Worm (Caenorhabditis elegans) whole organism, L1 larva: Measurements from ENCODE around the gene F21F8.5.

Experiments used
- C04F5.9 ChIP-seq: sonication (generic microtip); optimal IDR thresholded peaks from 2 replicates; lab custom pipeline; 2016; ENCODE audit warnings: missing genetic modification characterization, missing compliant biosample characterization
- C16A3.4 ChIP-seq: fragments of 150-350 bp; optimal IDR thresholded peaks from 2 replicates; lab custom pipeline; 2014; ENCODE audit warnings: missing biosample characterization, missing genetic modification characterization
- C34B4.2 ChIP-seq: sonication (generic microtip); optimal IDR thresholded peaks from 2 replicates; lab custom pipeline; 2017; ENCODE audit warnings: mild to moderate bottlenecking, missing genetic modification characterization, missing compliant biosample characterization
- F16B12.6 ChIP-seq: fragments of 150-350 bp; optimal IDR thresholded peaks from 2 replicates; lab custom pipeline; 2014; ENCODE audit warnings: missing biosample characterization, missing genetic modification characterization
- ceh-63 ChIP-seq: fragments of 200-800 bp; sonication (Bioruptor generic); optimal IDR thresholded peaks from 2 replicates; lab custom pipeline; 2018; ENCODE audit warnings: mild to moderate bottlenecking, missing genetic modification characterization, missing compliant biosample characterization
- ceh-8 ChIP-seq: fragments of 200-800 bp; sonication (Bioruptor generic); optimal IDR thresholded peaks from 2 replicates; lab custom pipeline; 2018; ENCODE audit warnings: mild to moderate bottlenecking, missing genetic modification characterization, moderate library complexity, missing compliant biosample characterization
- ceh-82 ChIP-seq, 3 experiments: fragments of 150-350 bp in 1 of 3; sonication (generic microtip) in 2 of 3; optimal IDR thresholded peaks; 2 replicates each; lab custom pipeline; 2014 to 2017; ENCODE audit warnings: missing biosample characterization in 3 of 3, missing genetic modification characterization in 3 of 3
- ceh-88 ChIP-seq: fragments of 200-800 bp; sonication (Bioruptor generic); IDR thresholded peaks from 2 replicates; pipeline ENCODE4 v1.3.6; 2022; ENCODE audit warnings: missing genetic modification characterization, missing compliant biosample characterization
- dsc-1 ChIP-seq: sonication (generic microtip); optimal IDR thresholded peaks from 2 replicates; lab custom pipeline; 2016; ENCODE audit warnings: mild to moderate bottlenecking, missing genetic modification characterization, missing compliant biosample characterization
- efl-1 ChIP-seq, 4 experiments: fragments of 150-350 bp; optimal IDR thresholded peaks in 3 of 4; peaks in 1 of 4; 1 replicate in 1 of 4; 2 replicates in 3 of 4; lab custom pipeline; 2014; ENCODE audit warnings: missing biosample characterization in 2 of 4, missing genetic modification characterization in 2 of 4, missing genetic modification reagents in 2 of 4
- egl-27 ChIP-seq, 2 experiments: fragments of 150-350 bp in 1 of 2; sonication (generic microtip); optimal IDR thresholded peaks; 3 replicates each; lab custom pipeline; 2017 to 2018; ENCODE audit warnings: missing biosample characterization in 2 of 2, missing genetic modification characterization in 2 of 2, missing genetic modification reagents in 2 of 2
- elt-2 ChIP-seq: sonication (generic microtip); optimal IDR thresholded peaks from 2 replicates; lab custom pipeline; 2016; ENCODE audit warnings: missing genetic modification characterization, mild to moderate bottlenecking, inconsistent platforms, missing compliant biosample characterization, missing genetic modification reagents
- elt-3 ChIP-seq, 6 experiments: fragments of 150-350 bp in 1 of 6; sonication (generic microtip); optimal IDR thresholded peaks; 2 replicates each; lab custom pipeline; 2017 to 2018; ENCODE audit warnings: missing biosample characterization in 6 of 6, missing genetic modification characterization in 6 of 6, inconsistent platforms in 1 of 6
- fkh-4 ChIP-seq: sonication (generic microtip); optimal IDR thresholded peaks from 2 replicates; lab custom pipeline; 2016; ENCODE audit warnings: missing compliant biosample characterization, missing genetic modification characterization, borderline replicate concordance
- fkh-8 ChIP-seq: sonication (generic microtip); optimal IDR thresholded peaks from 2 replicates; lab custom pipeline; 2016; ENCODE audit warnings: mild to moderate bottlenecking, missing genetic modification characterization, missing compliant biosample characterization
- grh-1 ChIP-seq: fragments of 200-800 bp; sonication (Bioruptor generic); IDR thresholded peaks from 2 replicates; pipeline ENCODE4 v1.3.6; 2022; ENCODE audit warnings: missing genetic modification reagents, missing genetic modification characterization, missing compliant biosample characterization
- hlh-17 ChIP-seq: fragments of 200-800 bp; sonication (Bioruptor generic); optimal IDR thresholded peaks from 2 replicates; lab custom pipeline; 2018; ENCODE audit warnings: missing genetic modification characterization, mild to moderate bottlenecking, missing compliant biosample characterization, moderate library complexity, borderline replicate concordance
- hlh-4 ChIP-seq: sonication (generic microtip); optimal IDR thresholded peaks from 2 replicates; lab custom pipeline; 2016; ENCODE audit warnings: mild to moderate bottlenecking, missing genetic modification characterization, missing compliant biosample characterization
- hpl-2 ChIP-seq: fragments of 150-350 bp; optimal IDR thresholded peaks from 2 replicates; lab custom pipeline; 2014; ENCODE audit warnings: missing biosample characterization, missing genetic modification reagents, missing genetic modification characterization
- irx-1 ChIP-seq: sonication (generic microtip); optimal IDR thresholded peaks from 2 replicates; lab custom pipeline; 2016; ENCODE audit warnings: missing genetic modification characterization, missing compliant biosample characterization
- isw-1 ChIP-seq: fragments of 200-800 bp; sonication (Bioruptor generic); IDR thresholded peaks from 2 replicates; pipeline ENCODE4 v1.3.6; 2022; ENCODE audit warnings: missing genetic modification characterization, missing compliant biosample characterization
- lin-13 ChIP-seq: fragments of 150-350 bp; optimal IDR thresholded peaks from 2 replicates; lab custom pipeline; 2014; ENCODE audit warnings: missing biosample characterization, missing genetic modification reagents, missing genetic modification characterization
- lin-15B ChIP-seq: fragments of 150-350 bp; sonication (generic microtip); optimal IDR thresholded peaks from 3 replicates; lab custom pipeline; 2014; ENCODE audit warnings: missing biosample characterization, missing genetic modification characterization
- lir-3 ChIP-seq: sonication (generic microtip); optimal IDR thresholded peaks from 2 replicates; lab custom pipeline; 2016; ENCODE audit warnings: mild to moderate bottlenecking, missing genetic modification characterization, moderate library complexity, missing compliant biosample characterization; ENCODE audit not compliant: poor library complexity
- lsy-2 ChIP-seq, 2 experiments: fragments of 150-350 bp; optimal IDR thresholded peaks; 2 replicates each; lab custom pipeline; 2014; ENCODE audit warnings: missing biosample characterization in 2 of 2, missing genetic modification characterization in 2 of 2
- mab-9 ChIP-seq: fragments of 200-800 bp; sonication (Bioruptor generic); IDR thresholded peaks from 2 replicates; pipeline ENCODE4 v1.3.6; 2022; ENCODE audit warnings: missing genetic modification reagents, missing genetic modification characterization, missing compliant biosample characterization
- mef-2 ChIP-seq: fragments of 150-350 bp; optimal IDR thresholded peaks from 2 replicates; lab custom pipeline; 2014; ENCODE audit warnings: missing biosample characterization, missing genetic modification characterization
- nhr-11 ChIP-seq: fragments of 150-350 bp; optimal IDR thresholded peaks from 2 replicates; lab custom pipeline; 2014; ENCODE audit warnings: missing biosample characterization, missing genetic modification characterization
- nhr-19 ChIP-seq: fragments of 200-800 bp; sonication (Bioruptor generic); conservative IDR thresholded peaks from 2 replicates; pipeline ENCODE4 v1.3.6; 2022; ENCODE audit warnings: missing genetic modification characterization, missing compliant biosample characterization
- nhr-20 ChIP-seq: sonication (generic microtip); optimal IDR thresholded peaks from 2 replicates; lab custom pipeline; 2016; ENCODE audit warnings: mild to moderate bottlenecking, missing genetic modification characterization, missing compliant biosample characterization
- nhr-71 ChIP-seq: sonication (generic microtip); optimal IDR thresholded peaks from 2 replicates; lab custom pipeline; 2016; ENCODE audit warnings: mild to moderate bottlenecking, missing genetic modification characterization, moderate library complexity, missing compliant biosample characterization
- nhr-76 ChIP-seq: sonication (generic microtip); optimal IDR thresholded peaks from 2 replicates; lab custom pipeline; 2017; ENCODE audit warnings: missing biosample characterization, missing genetic modification characterization
- nhr-77 ChIP-seq: fragments of 150-350 bp; optimal IDR thresholded peaks from 2 replicates; lab custom pipeline; 2014; ENCODE audit warnings: missing biosample characterization, missing genetic modification characterization
- nhr-84 ChIP-seq: sonication (generic microtip); optimal IDR thresholded peaks from 2 replicates; lab custom pipeline; 2017; ENCODE audit warnings: missing biosample characterization, missing genetic modification characterization
- nhr-85 ChIP-seq: sonication (generic microtip); peaks from one replicate; lab custom pipeline; 2016; ENCODE audit warnings: missing genetic modification characterization, inconsistent platforms, missing compliant biosample characterization
- pag-3 ChIP-seq: sonication (generic microtip); optimal IDR thresholded peaks from 2 replicates; lab custom pipeline; 2017; ENCODE audit warnings: missing genetic modification characterization, mild to moderate bottlenecking, missing compliant biosample characterization, antibody characterized with exemption, borderline replicate concordance; ENCODE audit not compliant: insufficient read depth
- pqm-1 ChIP-seq: sonication (generic microtip); optimal IDR thresholded peaks from 3 replicates; lab custom pipeline; 2017; ENCODE audit warnings: missing biosample characterization, missing genetic modification characterization
- snpc-4 ChIP-seq: fragments of 150-350 bp; optimal IDR thresholded peaks from 2 replicates; lab custom pipeline; 2014; ENCODE audit warnings: missing biosample characterization, missing genetic modification characterization
- snu-23 ChIP-seq: sonication (generic microtip); optimal IDR thresholded peaks from 2 replicates; lab custom pipeline; 2016; ENCODE audit warnings: missing genetic modification characterization, missing compliant biosample characterization
- sox-4 ChIP-seq: sonication (generic microtip); optimal IDR thresholded peaks from 2 replicates; lab custom pipeline; 2016; ENCODE audit warnings: missing genetic modification characterization, missing compliant biosample characterization
- sptf-1 ChIP-seq: fragments of 150-350 bp; optimal IDR thresholded peaks from 2 replicates; lab custom pipeline; 2014; ENCODE audit warnings: missing biosample characterization, missing genetic modification characterization
- swsn-7 ChIP-seq: sonication (generic microtip); optimal IDR thresholded peaks from 2 replicates; lab custom pipeline; 2016; ENCODE audit warnings: missing genetic modification characterization, missing compliant biosample characterization
- unc-130 ChIP-seq: fragments of 150-350 bp; optimal IDR thresholded peaks from 2 replicates; lab custom pipeline; 2017; ENCODE audit warnings: missing biosample characterization, missing genetic modification characterization, inconsistent platforms
- unc-62 ChIP-seq: fragments of 150-350 bp; optimal IDR thresholded peaks from 2 replicates; lab custom pipeline; 2014; ENCODE audit warnings: missing biosample characterization, missing genetic modification reagents, missing genetic modification characterization
- unc-86 ChIP-seq: sonication (generic microtip); optimal IDR thresholded peaks from 2 replicates; lab custom pipeline; 2016; ENCODE audit warnings: missing genetic modification characterization, missing compliant biosample characterization
- unc-98 ChIP-seq: fragments of 200-800 bp; sonication (Bioruptor generic); IDR thresholded peaks from 2 replicates; pipeline ENCODE4 v1.3.6; 2022; ENCODE audit warnings: missing genetic modification characterization, missing compliant biosample characterization
- xbp-1 ChIP-seq: sonication (generic microtip); optimal IDR thresholded peaks from 2 replicates; lab custom pipeline; 2016; ENCODE audit warnings: missing genetic modification characterization, missing compliant biosample characterization
- zag-1 ChIP-seq: fragments of 150-350 bp; optimal IDR thresholded peaks from 2 replicates; lab custom pipeline; 2014; ENCODE audit warnings: missing biosample characterization, missing genetic modification characterization
- ztf-11 ChIP-seq, 2 experiments: sonication (generic microtip); optimal IDR thresholded peaks; 2 replicates each; lab custom pipeline; 2016 to 2017; ENCODE audit warnings: missing genetic modification characterization in 2 of 2, missing biosample characterization in 1 of 2, missing compliant biosample characterization in 1 of 2

Gene F21F8.5

DNA sequence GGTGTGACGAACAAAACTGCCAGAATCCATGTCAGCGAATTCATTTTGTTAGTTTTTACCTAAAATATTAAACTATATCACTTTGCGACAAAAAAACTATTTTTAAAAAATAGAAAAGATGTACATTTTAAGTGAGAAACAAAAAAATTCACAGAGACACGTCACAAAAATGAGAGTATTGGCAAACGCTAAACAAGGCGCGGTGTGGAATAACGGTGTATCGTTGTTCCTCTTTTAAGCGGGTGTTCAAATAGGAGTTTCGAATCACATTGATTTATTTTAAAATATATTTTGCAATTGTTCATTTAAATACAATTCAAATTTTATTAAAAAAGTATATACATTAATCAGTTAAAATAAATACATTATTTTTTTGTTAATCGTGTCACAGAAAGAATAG, 36.4 kb upstream of the F21F8.5 start, which contains the start of gene sel-9 (continued):
- peak; percentile 19 to 38 (median 26) for TF ChIP-seq ceh-82 (tag; optimal IDR thresholded peaks at IDR 0.05; lab: Kevin White, UChicago)
- TF ChIP-seq grh-1 (GFP tag; lab: Robert Waterston, UW): no peak
- TF ChIP-seq elt-2 (tag; lab: Kevin White, UChicago): peak; percentile 9
- TF ChIP-seq unc-98 (GFP tag; lab: Robert Waterston, UW): no peak
- TF ChIP-seq isw-1 (GFP tag; lab: Robert Waterston, UW): peak; percentile 25; the same call in 1 of the 2 replicates
- TF ChIP-seq nhr-85 (tag; lab: Kevin White, UChicago): no peak
- no peak for TF ChIP-seq ceh-8 (GFP tag; lab: Kevin White, UChicago)
- TF ChIP-seq hpl-2 (GFP tag; lab: Kevin White, UChicago): no peak
- peak; percentile 79 for TF ChIP-seq xbp-1 (tag; lab: Kevin White, UChicago)
- TF ChIP-seq lsy-2 (tag; optimal IDR thresholded peaks at IDR 0.05; lab: Kevin White, UChicago): peak; percentile 55 to 69
- TF ChIP-seq mab-9 (GFP tag; lab: Robert Waterston, UW): no peak
- TF ChIP-seq sox-4 (tag; lab: Kevin White, UChicago): no peak
- TF ChIP-seq C16A3.4: peak; percentile 76
- TF ChIP-seq hlh-4 (tag; lab: Kevin White, UChicago): no peak
- no peak for TF ChIP-seq zag-1 (tag; lab: Kevin White, UChicago)
- no peak for TF ChIP-seq egl-27 (tag; optimal IDR thresholded peaks at IDR 0.05; lab: Kevin White, UChicago)
- TF ChIP-seq mef-2 (tag; lab: Kevin White, UChicago): no peak
- no peak for TF ChIP-seq irx-1 (tag; lab: Kevin White, UChicago)
- TF ChIP-seq nhr-19: peak; percentile 54
- no peak for TF ChIP-seq hlh-17
- TF ChIP-seq C04F5.9 (tag; lab: Kevin White, UChicago): no peak
- no peak for TF ChIP-seq unc-130 (tag; lab: Kevin White, UChicago)
- TF ChIP-seq swsn-7 (tag; lab: Kevin White, UChicago): peak; percentile 56
- peak; percentile 60 for TF ChIP-seq snu-23 (GFP tag; lab: Kevin White, UChicago)
- TF ChIP-seq C34B4.2 (tag; lab: Kevin White, UChicago): no peak
- no peak for TF ChIP-seq fkh-4 (tag; lab: Kevin White, UChicago)
- peak; percentile 24 for TF ChIP-seq dsc-1 (tag; lab: Kevin White, UChicago)
- no peak for TF ChIP-seq ceh-88 (GFP tag; lab: Robert Waterston, UW)
- TF ChIP-seq snpc-4: peak; percentile 60
- no peak for TF ChIP-seq ceh-63 (GFP tag; lab: Kevin White, UChicago)
- TF ChIP-seq fkh-8 (tag; lab: Kevin White, UChicago): no peak
- TF ChIP-seq nhr-77 (tag; lab: Kevin White, UChicago): no peak
- peak; percentile 52 for TF ChIP-seq nhr-71
- peak; percentile 29 for TF ChIP-seq lin-15B (tag; lab: Kevin White, UChicago)
- peak; percentile 59 for TF ChIP-seq nhr-20 (tag; lab: Kevin White, UChicago)
- TF ChIP-seq lin-13: no peak
- TF ChIP-seq efl-1 (optimal IDR thresholded peaks at IDR 0.05; lab: Kevin White, UChicago): peak; percentile 47 to 90
- TF ChIP-seq efl-1 (GFP tag; optimal IDR thresholded peaks at IDR 0.05 in 1 of 2; lab: Kevin White, UChicago): peak; percentile 92 to 99
- no peak for TF ChIP-seq ztf-11 (tag; optimal IDR thresholded peaks at IDR 0.05; lab: Kevin White, UChicago)
- TF ChIP-seq sptf-1 (tag; lab: Kevin White, UChicago): no peak
- TF ChIP-seq nhr-76 (tag; lab: Kevin White, UChicago): no peak
- TF ChIP-seq nhr-84 (tag; lab: Kevin White, UChicago): no peak
- TF ChIP-seq, all 84 proteins: peak for 31

- TF ChIP-seq zag-1 (tag; lab: Kevin White, UChicago) (no peak), pag-3 (tag; lab: Kevin White, UChicago) (no peak), elt-3 (tag; optimal IDR thresholded peaks at IDR 0.05; lab: Kevin White, UChicago) (no peak), unc-62 (GFP tag; lab: Kevin White, UChicago) (no peak), snu-23 (GFP tag; lab: Kevin White, UChicago) (peak; percentile 3), nhr-11 (tag; lab: Kevin White, UChicago) (no peak), F16B12.6 (tag; lab: Kevin White, UChicago) (no peak), irx-1 (tag; lab: Kevin White, UChicago) (no peak), lir-3 (tag; lab: Kevin White, UChicago) (no peak), lin-15B (tag; lab: Kevin White, UChicago) (no peak), lin-13 (no peak), nhr-84 (tag; lab: Kevin White, UChicago) (no peak), efl-1 (optimal IDR thresholded peaks at IDR 0.05; lab: Kevin White, UChicago) (peak; percentile 10 to 27), efl-1 (GFP tag; optimal IDR thresholded peaks at IDR 0.05 in 1 of 2; lab: Kevin White, UChicago) (peak; percentile 43 to 89), unc-86 (tag; lab: Kevin White, UChicago) (no peak), pqm-1 (tag; lab: Kevin White, UChicago) (no peak), C04F5.9 (tag; lab: Kevin White, UChicago) (no peak), snpc-4 (no peak), lsy-2 (tag; optimal IDR thresholded peaks at IDR 0.05; lab: Kevin White, UChicago) (peak in 1 of 2 experiments; percentile 17), ceh-82 (tag; optimal IDR thresholded peaks at IDR 0.05; lab: Kevin White, UChicago) (no peak), egl-27 (tag; optimal IDR thresholded peaks at IDR 0.05; lab: Kevin White, UChicago) (no peak), C34B4.2 (tag; lab: Kevin White, UChicago) (no peak)
These were observed 34.9 kb upstream of the F21F8.5 start, which contains the start of gene W02D7.6 for ce11 chrV:8300935-8301535. Gene W02D7.6, minus strand, starts transcription at chrV:8301507.
